Fruit fly (Drosophila melanogaster) whole organism, embryonic: ENCODE measurements around the gene CG8119.

Experiments used
- BEAF-32 ChIP-seq: fragments of 200-800 bp; sonication (Bioruptor generic); optimal IDR thresholded peaks from 3 replicates; lab custom pipeline; 2017; ENCODE audit warnings: missing biosample characterization, missing genetic modification characterization, mild to moderate bottlenecking, moderate library complexity, missing genetic modification reagents
- CG12104 ChIP-seq: fragments of 200-800 bp; sonication (Bioruptor generic); optimal IDR thresholded peaks from 3 replicates; lab custom pipeline; 2016; ENCODE audit warnings: missing biosample characterization, missing genetic modification characterization
- CG13123 ChIP-seq: fragments of 200-800 bp; sonication (Bioruptor generic); optimal IDR thresholded peaks from 2 replicates; lab custom pipeline; 2016; ENCODE audit warnings: missing biosample characterization, missing genetic modification characterization
- CG1529 ChIP-seq: fragments of 200-800 bp; sonication (Bioruptor generic); optimal IDR thresholded peaks from 3 replicates; lab custom pipeline; 2018; ENCODE audit warnings: missing biosample characterization, missing genetic modification characterization
- CG16813 ChIP-seq: fragments of 200-800 bp; sonication (Bioruptor generic); IDR thresholded peaks from 3 replicates; pipeline ENCODE4 v1.3.6; 2022; ENCODE audit warnings: missing biosample characterization, missing genetic modification characterization; ENCODE audit not compliant: partially characterized antibody
- CG16815 ChIP-seq: fragments of 200-800 bp; sonication (Bioruptor generic); optimal IDR thresholded peaks from 3 replicates; lab custom pipeline; 2017; ENCODE audit warnings: missing biosample characterization, mild to moderate bottlenecking, missing genetic modification characterization
- CG17359 ChIP-seq: fragments of 200-800 bp; sonication (Bioruptor generic); optimal IDR thresholded peaks from 3 replicates; lab custom pipeline; 2018; ENCODE audit warnings: missing biosample characterization, mild to moderate bottlenecking, missing genetic modification characterization, moderate library complexity
- CG17802 ChIP-seq: fragments of 200-800 bp; sonication (Bioruptor generic); optimal IDR thresholded peaks from 2 replicates; lab custom pipeline; 2018; ENCODE audit warnings: missing biosample characterization, mild to moderate bottlenecking, missing genetic modification characterization, moderate library complexity
- CG2116 ChIP-seq: fragments of 200-800 bp; sonication (Bioruptor generic); optimal IDR thresholded peaks from 3 replicates; lab custom pipeline; 2018; ENCODE audit warnings: missing biosample characterization, mild to moderate bottlenecking, missing genetic modification characterization
- CG30020 ChIP-seq: fragments of 200-800 bp; optimal IDR thresholded peaks from 2 replicates; lab custom pipeline; 2019; ENCODE audit warnings: missing biosample characterization, mild to moderate bottlenecking, missing genetic modification characterization, moderate library complexity
- CG4328 ChIP-seq: fragments of 200-800 bp; sonication (Bioruptor generic); optimal IDR thresholded peaks from 3 replicates; lab custom pipeline; 2017; ENCODE audit warnings: missing biosample characterization, missing genetic modification reagents, missing genetic modification characterization
- CG4424 ChIP-seq: fragments of 200-800 bp; sonication (Bioruptor generic); optimal IDR thresholded peaks from 3 replicates; lab custom pipeline; 2016; ENCODE audit warnings: missing biosample characterization, missing genetic modification characterization
- CG7987 ChIP-seq: fragments of 200-800 bp; sonication (Bioruptor generic); optimal IDR thresholded peaks from 2 replicates; lab custom pipeline; 2018; ENCODE audit warnings: missing biosample characterization, mild to moderate bottlenecking, missing genetic modification characterization, moderate library complexity
- CG8478 ChIP-seq: fragments of >200 bp; optimal IDR thresholded peaks from 2 replicates; lab custom pipeline; 2018
- H2.0 ChIP-seq: fragments of 200-800 bp; sonication (Bioruptor generic); IDR thresholded peaks from 2 replicates; pipeline ENCODE4 v1.3.6; 2022; ENCODE audit warnings: missing biosample characterization, missing genetic modification characterization
- HHEX ChIP-seq: fragments of 200-800 bp; sonication (Bioruptor generic); optimal IDR thresholded peaks from 3 replicates; lab custom pipeline; 2017; ENCODE audit warnings: missing biosample characterization, mild to moderate bottlenecking, missing genetic modification characterization, missing genetic modification reagents
- Hey ChIP-seq: fragments of 200-800 bp; sonication (Bioruptor generic); optimal IDR thresholded peaks from 3 replicates; lab custom pipeline; 2018; ENCODE audit warnings: missing biosample characterization, mild to moderate bottlenecking, missing genetic modification characterization
- Hr51 ChIP-seq, 2 experiments: fragments of 200-800 bp; sonication (Bioruptor generic); optimal IDR thresholded peaks; 2 replicates in 1 of 2; 3 replicates in 1 of 2; lab custom pipeline; 2016 to 2018; ENCODE audit warnings: missing biosample characterization in 2 of 2, missing genetic modification characterization in 2 of 2, mild to moderate bottlenecking in 1 of 2, moderate library complexity in 1 of 2
- Lhr ChIP-seq: fragments of 200-800 bp; sonication (Bioruptor generic); optimal IDR thresholded peaks from 3 replicates; lab custom pipeline; 2017; ENCODE audit warnings: mild to moderate bottlenecking, missing biosample characterization, missing genetic modification reagents, missing genetic modification characterization
- Oaz ChIP-seq: fragments of 200-800 bp; sonication (Bioruptor generic); IDR thresholded peaks from 2 replicates; pipeline ENCODE4 v1.3.6; 2022; ENCODE audit warnings: missing biosample characterization, missing genetic modification characterization
- Poxn ChIP-seq: fragments of 200-800 bp; sonication (Bioruptor generic); IDR thresholded peaks from 2 replicates; pipeline ENCODE4 v1.3.6; 2022; ENCODE audit warnings: missing biosample characterization, missing genetic modification characterization
- Scr ChIP-seq: fragments of 200-800 bp; sonication (Bioruptor generic); IDR thresholded peaks from 2 replicates; pipeline ENCODE4 v1.3.6; 2022; ENCODE audit warnings: missing biosample characterization, missing genetic modification characterization; ENCODE audit not compliant: partially characterized antibody
- Sox100B ChIP-seq: fragments of 200-800 bp; sonication (Bioruptor generic); optimal IDR thresholded peaks from 3 replicates; lab custom pipeline; 2018; ENCODE audit warnings: missing biosample characterization, mild to moderate bottlenecking, missing genetic modification characterization
- Sox102F ChIP-seq: fragments of 200-800 bp; sonication (Bioruptor generic); optimal IDR thresholded peaks from 2 replicates; lab custom pipeline; 2018; ENCODE audit warnings: missing biosample characterization, mild to moderate bottlenecking, missing genetic modification characterization, moderate library complexity
- Xbp1 ChIP-seq: fragments of 200-800 bp; sonication (Bioruptor generic); optimal IDR thresholded peaks from 3 replicates; lab custom pipeline; 2016; ENCODE audit warnings: missing biosample characterization, mild to moderate bottlenecking, missing genetic modification characterization
- YL-1 ChIP-seq: fragments of 200-800 bp; sonication (Bioruptor generic); optimal IDR thresholded peaks from 3 replicates; lab custom pipeline; 2017; ENCODE audit warnings: missing biosample characterization, mild to moderate bottlenecking, missing genetic modification characterization
- bigmax ChIP-seq: fragments of 200-800 bp; sonication (Bioruptor generic); optimal IDR thresholded peaks from 2 replicates; lab custom pipeline; 2018; ENCODE audit warnings: missing biosample characterization, mild to moderate bottlenecking, missing genetic modification characterization
- bowl ChIP-seq: fragments of 200-800 bp; sonication (Bioruptor generic); IDR thresholded peaks from 2 replicates; pipeline ENCODE4 v1.3.6; 2022; ENCODE audit warnings: missing biosample characterization, missing genetic modification characterization
- br ChIP-seq: fragments of >200 bp; optimal IDR thresholded peaks from 2 replicates; lab custom pipeline; 2017
- btn ChIP-seq: fragments of 200-800 bp; sonication (Bioruptor generic); optimal IDR thresholded peaks from 2 replicates; lab custom pipeline; 2016; ENCODE audit warnings: missing biosample characterization, missing genetic modification characterization
- chm ChIP-seq: fragments of 200-800 bp; sonication (Bioruptor generic); IDR thresholded peaks from 2 replicates; pipeline ENCODE4 v1.3.6; 2022; ENCODE audit warnings: missing biosample characterization, missing genetic modification characterization
- dan ChIP-seq: fragments of 200-800 bp; sonication (Bioruptor generic); IDR thresholded peaks from 2 replicates; pipeline ENCODE4 v1.3.6; 2022; ENCODE audit warnings: missing biosample characterization, missing genetic modification characterization
- dati ChIP-seq: fragments of 200-800 bp; sonication (Bioruptor generic); IDR thresholded peaks from 2 replicates; pipeline ENCODE4 v1.3.6; 2022; ENCODE audit warnings: missing biosample characterization, missing genetic modification characterization
- eyg ChIP-seq: fragments of 200-800 bp; sonication (Bioruptor generic); optimal IDR thresholded peaks from 3 replicates; lab custom pipeline; 2016; ENCODE audit warnings: missing biosample characterization, missing genetic modification characterization
- fd102C ChIP-seq: fragments of 200-800 bp; sonication (Bioruptor generic); optimal IDR thresholded peaks from 2 replicates; lab custom pipeline; 2018; ENCODE audit warnings: missing biosample characterization, mild to moderate bottlenecking, missing genetic modification characterization, moderate library complexity
- gcm2 ChIP-seq: fragments of 200-800 bp; sonication (Bioruptor generic); optimal IDR thresholded peaks from 2 replicates; lab custom pipeline; 2016; ENCODE audit warnings: missing biosample characterization, missing genetic modification characterization
- gfzf ChIP-seq: fragments of 200-800 bp; sonication (Bioruptor generic); optimal IDR thresholded peaks from 2 replicates; lab custom pipeline; 2016; ENCODE audit warnings: missing biosample characterization, mild to moderate bottlenecking, missing genetic modification characterization, moderate library complexity
- grau ChIP-seq: fragments of 200-800 bp; optimal IDR thresholded peaks from 3 replicates; lab custom pipeline; 2019; ENCODE audit warnings: missing biosample characterization, mild to moderate bottlenecking, missing genetic modification characterization, moderate library complexity
- gsb-n ChIP-seq: fragments of 200-800 bp; sonication (Bioruptor generic); optimal IDR thresholded peaks from 3 replicates; lab custom pipeline; 2018; ENCODE audit warnings: missing biosample characterization, mild to moderate bottlenecking, missing genetic modification characterization
- jumu ChIP-seq: fragments of 200-800 bp; sonication (Bioruptor generic); optimal IDR thresholded peaks from 3 replicates; lab custom pipeline; 2016; ENCODE audit warnings: missing biosample characterization, missing genetic modification characterization
- kah ChIP-seq: fragments of 200-800 bp; sonication (Bioruptor generic); optimal IDR thresholded peaks from 2 replicates; lab custom pipeline; 2018; ENCODE audit warnings: missing biosample characterization, mild to moderate bottlenecking, missing genetic modification characterization
- klu ChIP-seq: fragments of 200-800 bp; sonication (Bioruptor generic); IDR thresholded peaks from 2 replicates; pipeline ENCODE4 v1.3.6; 2022; ENCODE audit warnings: missing biosample characterization, missing genetic modification characterization
- luna ChIP-seq: fragments of 200-800 bp; sonication (Bioruptor generic); optimal IDR thresholded peaks from 2 replicates; lab custom pipeline; 2016; ENCODE audit warnings: missing biosample characterization, missing genetic modification characterization
- nerfin-2 ChIP-seq: fragments of 200-800 bp; sonication (Bioruptor generic); IDR thresholded peaks from 2 replicates; pipeline ENCODE4 v1.3.6; 2022; ENCODE audit warnings: missing biosample characterization, missing genetic modification characterization; ENCODE audit not compliant: partially characterized antibody
- nmo ChIP-seq: fragments of 200-800 bp; sonication (Bioruptor generic); optimal IDR thresholded peaks from 2 replicates; lab custom pipeline; 2018; ENCODE audit warnings: missing biosample characterization, mild to moderate bottlenecking, missing genetic modification characterization, moderate library complexity
- oc ChIP-seq: fragments of 200-800 bp; sonication (Bioruptor generic); optimal IDR thresholded peaks from 2 replicates; lab custom pipeline; 2018; ENCODE audit warnings: missing biosample characterization, mild to moderate bottlenecking, missing genetic modification characterization, moderate library complexity
- pnt ChIP-seq: fragments of 200-800 bp; sonication (Bioruptor generic); optimal IDR thresholded peaks from 3 replicates; lab custom pipeline; 2016; ENCODE audit warnings: missing biosample characterization, missing genetic modification characterization
- sna ChIP-seq: fragments of 200-800 bp; sonication (Bioruptor generic); IDR thresholded peaks from 2 replicates; pipeline ENCODE4 v1.3.6; 2022; ENCODE audit warnings: missing biosample characterization, missing genetic modification characterization; ENCODE audit not compliant: partially characterized antibody
- sob ChIP-seq: fragments of 200-800 bp; sonication (Bioruptor generic); IDR thresholded peaks from 2 replicates; pipeline ENCODE4 v1.3.6; 2022; ENCODE audit warnings: missing biosample characterization, missing genetic modification characterization
- ssp ChIP-seq: fragments of 200-800 bp; sonication (Bioruptor generic); IDR thresholded peaks from 2 replicates; pipeline ENCODE4 v1.3.6; 2022; ENCODE audit warnings: missing biosample characterization, missing genetic modification characterization

CG8119 gene

dm6 chrX:15709984-15710750 lies 47.8 kb downstream of the CG8119 start, which contains the start of the genes CG9281 and CG15601 (continued):
- TF ChIP-seq Scr (GFP tag; lab: Robert Waterston, UW) (peak; percentile 10; the same call in 1 of the 2 replicates), CG16815 (GFP tag; lab: Kevin White, UChicago) (no peak), pnt (no peak), gcm2 (no peak), btn (GFP tag; lab: Kevin White, UChicago) (no peak), CG16813 (GFP tag; lab: Robert Waterston, UW) (peak; percentile 35; the same call in 1 of the 3 replicates), bowl (GFP tag; lab: Robert Waterston, UW) (no peak), Xbp1 (GFP tag; lab: Kevin White, UChicago) (peak; percentile 8), klu (GFP tag; lab: Robert Waterston, UW) (no peak), gsb-n (tag; lab: Kevin White, UChicago) (no peak), Lhr (GFP tag; lab: Kevin White, UChicago) (peak; percentile 54), CG2116 (peak; percentile 45), CG7987 (no peak), dati (GFP tag; lab: Robert Waterston, UW) (no peak), CG17802 (tag; lab: Kevin White, UChicago) (no peak), YL-1 (peak; percentile 77), gfzf (GFP tag; lab: Kevin White, UChicago) (peak; percentile 80), CG17359 (tag; lab: Kevin White, UChicago) (no peak), CG1529 (GFP tag; lab: Kevin White, UChicago) (no peak), nmo (GFP tag; lab: Kevin White, UChicago) (peak; percentile 42), sob (peak; percentile 42; the same call in 1 of the 2 replicates), Hr51 (GFP tag; optimal IDR thresholded peaks at IDR 0.05; lab: Kevin White, UChicago) (no peak), nerfin-2 (GFP tag; lab: Robert Waterston, UW) (no peak), luna (GFP tag; lab: Kevin White, UChicago) (no peak), chm (peak; percentile 35), ssp (no peak), kah (GFP tag; lab: Kevin White, UChicago) (no peak), Sox102F (GFP tag; lab: Kevin White, UChicago) (no peak), fd102C (no peak), eyg (GFP tag; lab: Kevin White, UChicago) (no peak), Poxn (GFP tag; lab: Robert Waterston, UW) (no peak), HHEX (GFP tag; lab: Kevin White, UChicago) (no peak), CG4424 (GFP tag; lab: Kevin White, UChicago) (no peak), H2.0 (GFP tag; lab: Robert Waterston, UW) (no peak), dan (no peak), CG13123 (GFP tag; lab: Kevin White, UChicago) (no peak), Hey (no peak), CG8478 (lab: Kevin White, UChicago) (peak; percentile 93), CG30020 (tag; lab: Kevin White, UChicago) (peak; percentile 38), Sox100B (GFP tag; lab: Kevin White, UChicago) (no peak), CG12104 (no peak), jumu (GFP tag; lab: Kevin White, UChicago) (no peak), grau (peak; percentile 7), oc (no peak), BEAF-32 (GFP tag; lab: Kevin White, UChicago) (peak; percentile 73), br (no peak), CG4328 (GFP tag; lab: Kevin White, UChicago) (peak; percentile 13), Oaz (GFP tag; lab: Robert Waterston, UW) (no peak), sna (GFP tag; lab: Robert Waterston, UW) (peak; percentile 31; the same call in 1 of the 2 replicates), bigmax (GFP tag; lab: Kevin White, UChicago) (no peak)
